Worm (Caenorhabditis elegans): ENCODE results near the gene F13H10.6.

DNA sequence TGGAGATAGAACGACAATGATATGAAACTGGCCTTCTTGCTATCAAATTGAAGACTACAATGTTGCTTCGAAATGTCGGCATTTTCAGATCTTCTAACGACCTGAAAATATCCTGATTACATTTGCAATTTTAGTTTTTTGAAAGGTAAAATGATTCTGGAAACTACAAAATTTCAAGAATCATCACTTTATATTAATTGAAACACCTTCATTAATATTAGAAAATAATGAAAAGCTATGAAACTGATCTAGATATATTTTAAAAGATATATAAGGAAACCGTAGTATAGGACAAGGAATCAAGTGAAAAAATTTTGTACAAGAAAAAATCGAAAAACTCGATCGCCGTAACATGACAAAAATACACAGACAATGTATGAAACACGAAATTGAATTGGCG lies 2.8 kb downstream of the F13H10.6 start, which contains the start of gene ndx-9:
- TF ChIP-seq him-1 (tag; optimal IDR thresholded peaks at IDR 0.05) (no peak), zim-3 (tag; optimal IDR thresholded peaks at IDR 0.05) (no peak), C06A6.2 (GFP tag; conservative IDR thresholded peaks at IDR 0.05) (no peak), mxl-1 (tag; optimal IDR thresholded peaks at IDR 0.05) (no peak), ekl-4 (GFP tag; IDR thresholded peaks at IDR 0.05) (no peak), sdz-38 (tag; optimal IDR thresholded peaks at IDR 0.05) (no peak), ZK185.1 (tag; optimal IDR thresholded peaks at IDR 0.05; ENCODE audit: poor library complexity, severe bottlenecking) (no peak), lir-1 (GFP tag; conservative IDR thresholded peaks at IDR 0.05) (no peak), snpc-4 (GFP tag; optimal IDR thresholded peaks at IDR 0.05) (no peak), snpc-4 (tag; optimal IDR thresholded peaks at IDR 0.05) (no peak), F33H1.4 (GFP tag; IDR thresholded peaks at IDR 0.05) (no peak)

Measured in whole organism, young adult.